Worm (Caenorhabditis elegans) whole organism, mixed stage, embryonic: ENCODE measurements around the gene F40F8.1.

Experiments
- bed-3 ChIP-seq: fragments of 200-800 bp; sonication (Bioruptor generic); optimal IDR thresholded peaks from 3 replicates; lab custom pipeline; 2018; ENCODE audit warnings: mild to moderate bottlenecking, missing genetic modification characterization, moderate library complexity, missing compliant biosample characterization
- ces-1 ChIP-seq: fragments of 150-350 bp; optimal IDR thresholded peaks from 2 replicates; lab custom pipeline; 2014; ENCODE audit warnings: missing biosample characterization, missing genetic modification reagents, missing genetic modification characterization
- elt-1 ChIP-seq: sonication (generic microtip); optimal IDR thresholded peaks from 2 replicates; lab custom pipeline; 2017; ENCODE audit warnings: missing genetic modification characterization, mild to moderate bottlenecking, missing compliant biosample characterization, antibody characterized with exemption, moderate library complexity, borderline replicate concordance; ENCODE audit not compliant: insufficient read depth
- elt-3 ChIP-seq: fragments of 150-350 bp; optimal IDR thresholded peaks from 2 replicates; lab custom pipeline; 2014; ENCODE audit warnings: missing biosample characterization, missing genetic modification characterization
- lin-13 ChIP-seq: fragments of 150-350 bp; optimal IDR thresholded peaks from 2 replicates; lab custom pipeline; 2014; ENCODE audit warnings: missing biosample characterization, missing genetic modification characterization
- lsy-2 ChIP-seq: fragments of 150-350 bp; optimal IDR thresholded peaks from 2 replicates; lab custom pipeline; 2014; ENCODE audit warnings: missing biosample characterization, missing genetic modification characterization
- mep-1 ChIP-seq: fragments of 150-350 bp; optimal IDR thresholded peaks from 2 replicates; lab custom pipeline; 2017; ENCODE audit warnings: missing biosample characterization, missing genetic modification reagents, missing genetic modification characterization, inconsistent platforms
- nhr-237 ChIP-seq: fragments of 150-350 bp; optimal IDR thresholded peaks from 2 replicates; lab custom pipeline; 2014; ENCODE audit warnings: missing biosample characterization, missing genetic modification characterization
- pha-4 ChIP-seq: fragments of 150-350 bp; optimal IDR thresholded peaks from 2 replicates; lab custom pipeline; 2018; ENCODE audit warnings: missing biosample characterization, missing genetic modification reagents, missing genetic modification characterization
- unc-39 ChIP-seq: fragments of 150-350 bp; optimal IDR thresholded peaks from 2 replicates; lab custom pipeline; 2014; ENCODE audit warnings: missing biosample characterization, missing genetic modification characterization
- unc-62 ChIP-seq: fragments of 150-350 bp; optimal IDR thresholded peaks from 2 replicates; lab custom pipeline; 2014; ENCODE audit warnings: missing biosample characterization, missing genetic modification reagents, missing genetic modification characterization
- ztf-11 ChIP-seq: fragments of 150-350 bp; optimal IDR thresholded peaks from 2 replicates; lab custom pipeline; 2014; ENCODE audit warnings: missing biosample characterization, missing genetic modification characterization

- TF ChIP-seq mep-1 (no peak), elt-3 (tag; lab: Kevin White, UChicago) (no peak), bed-3 (GFP tag; lab: Kevin White, UChicago) (no peak), elt-1 (tag; lab: Kevin White, UChicago) (no peak), ztf-11 (tag; lab: Kevin White, UChicago) (no peak), lsy-2 (tag; lab: Kevin White, UChicago) (no peak), pha-4 (tag; lab: Kevin White, UChicago) (no peak), unc-39 (tag; lab: Kevin White, UChicago) (no peak), nhr-237 (tag; lab: Kevin White, UChicago) (no peak), lin-13 (no peak), unc-62 (GFP tag; lab: Kevin White, UChicago) (no peak), ces-1 (no peak)
Observed at ce11 chrII:11125059-11125594, 2.3 kb upstream of the F40F8.1 start.
